Fruit fly (Drosophila melanogaster): ENCODE measurements around the gene CG11755.

The CG11755 gene

DNA sequence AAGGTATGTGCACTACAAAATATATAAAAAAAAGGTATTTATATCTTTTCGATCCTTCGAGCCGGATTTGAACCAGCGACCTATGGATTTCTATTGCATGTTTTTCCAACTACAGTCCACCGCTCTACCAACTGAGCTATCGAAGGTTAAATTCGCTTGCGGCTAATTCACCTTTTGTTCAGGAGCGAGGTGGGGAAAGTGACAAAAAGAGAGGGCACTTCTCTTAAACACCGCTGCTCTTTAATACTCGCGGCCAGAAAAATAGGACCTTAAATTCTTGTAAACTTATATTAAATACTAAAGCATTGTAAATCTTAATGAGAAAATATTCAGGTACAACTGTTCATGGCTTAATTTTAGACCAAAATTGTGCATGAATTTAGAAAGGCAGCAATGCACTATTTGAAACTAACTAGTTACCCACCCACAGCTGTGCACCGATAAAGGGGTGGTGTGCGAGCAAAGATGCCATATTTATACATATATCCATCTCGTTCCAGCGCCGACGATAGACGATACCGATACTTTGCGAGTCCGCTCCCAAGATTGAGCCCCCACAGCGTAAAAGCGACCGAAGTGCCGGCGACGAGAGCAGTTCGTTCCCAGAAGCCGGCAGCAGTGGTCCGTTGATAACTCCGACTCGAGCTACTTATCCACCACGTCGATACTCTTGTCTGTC lies 7.5 kb upstream of the CG11755 start (continued):
- peak; percentile 93 for TF ChIP-seq CG32264 (GFP tag; optimal IDR thresholded peaks at IDR 0.05)

dm6 chr3R:8669900-8670528 lies 6.7 kb upstream of the CG11755 start:
- no peak for TF ChIP-seq Hr78 (GFP tag; optimal IDR thresholded peaks at IDR 0.05)
- TF ChIP-seq Jra (GFP tag; optimal IDR thresholded peaks at IDR 0.05): no peak
- TF ChIP-seq ey (GFP tag; optimal IDR thresholded peaks at IDR 0.05): peak; percentile 54
- no peak for TF ChIP-seq sv (GFP tag; optimal IDR thresholded peaks at IDR 0.05)
- TF ChIP-seq dl (GFP tag; optimal IDR thresholded peaks at IDR 0.05; ENCODE audit: insufficient read depth in 1 of 2, partially characterized antibody in 2 of 2): no peak
- TF ChIP-seq h (GFP tag; optimal IDR thresholded peaks at IDR 0.05): peak; percentile 67
- no peak for TF ChIP-seq br (GFP tag; optimal IDR thresholded peaks at IDR 0.05)
- TF ChIP-seq Rel (GFP tag; optimal IDR thresholded peaks at IDR 0.05): peak; percentile 24
- TF ChIP-seq Rel (tag; optimal IDR thresholded peaks at IDR 0.05): no peak
- peak; percentile 31 for TF ChIP-seq CG32264 (GFP tag; optimal IDR thresholded peaks at IDR 0.05)
- peak; percentile 29 for TF ChIP-seq Hnf4 (GFP tag; optimal IDR thresholded peaks at IDR 0.05)
- no peak for TF ChIP-seq Sp1 (GFP tag; optimal IDR thresholded peaks at IDR 0.05)
- no peak for TF ChIP-seq Abd-B (GFP tag; optimal IDR thresholded peaks at IDR 0.05)
- TF ChIP-seq rgr (GFP tag; optimal IDR thresholded peaks at IDR 0.05): peak; percentile 28
- TF ChIP-seq Hr83 (GFP tag; optimal IDR thresholded peaks at IDR 0.05; ENCODE audit: poor library complexity, severe bottlenecking): no peak
- TF ChIP-seq foxo (GFP tag; optimal IDR thresholded peaks at IDR 0.05): peak; percentile 8 to 48
- TF ChIP-seq Vsx2 (GFP tag; optimal IDR thresholded peaks at IDR 0.05; ENCODE audit: partially characterized antibody): no peak
- TF ChIP-seq Dfd (GFP tag; optimal IDR thresholded peaks at IDR 0.05): no peak
- TF ChIP-seq usp (GFP tag; optimal IDR thresholded peaks at IDR 0.05): no peak
- no peak for TF ChIP-seq pan (optimal IDR thresholded peaks at IDR 0.05)
- no peak for TF ChIP-seq CG9705 (GFP tag; optimal IDR thresholded peaks at IDR 0.05)

dm6 chr3R:8670529-8671491 lies 5.9 kb upstream of the CG11755 start, which contains the start of gene p:
TSS of gene p (minus strand) at chr3R:8670684.
- TF ChIP-seq CG32264 (GFP tag; optimal IDR thresholded peaks at IDR 0.05): no peak
- no peak for TF ChIP-seq pan (optimal IDR thresholded peaks at IDR 0.05)
- no peak for TF ChIP-seq Dif (GFP tag; optimal IDR thresholded peaks at IDR 0.05; ENCODE audit: partially characterized antibody)
- TF ChIP-seq Jra (GFP tag; optimal IDR thresholded peaks at IDR 0.05): peak; percentile 18
- TF ChIP-seq rgr (GFP tag; optimal IDR thresholded peaks at IDR 0.05): peak; percentile 61
- TF ChIP-seq foxo (GFP tag; optimal IDR thresholded peaks at IDR 0.05): peak in 1 of 2 experiments; percentile 62
- no peak for TF ChIP-seq jim (GFP tag; optimal IDR thresholded peaks at IDR 0.05)
- TF ChIP-seq Rel (GFP tag; optimal IDR thresholded peaks at IDR 0.05): no peak
- TF ChIP-seq Rel (tag; optimal IDR thresholded peaks at IDR 0.05): no peak
- peak; percentile 47 for TF ChIP-seq OdsH (GFP tag; optimal IDR thresholded peaks at IDR 0.05)
- no peak for TF ChIP-seq Vsx2 (GFP tag; optimal IDR thresholded peaks at IDR 0.05; ENCODE audit: partially characterized antibody)
- no peak for TF ChIP-seq dl (GFP tag; optimal IDR thresholded peaks at IDR 0.05; ENCODE audit: insufficient read depth in 1 of 2, partially characterized antibody in 2 of 2)
- TF ChIP-seq dmrt93B (GFP tag; optimal IDR thresholded peaks at IDR 0.05): no peak
- peak; percentile 9 for TF ChIP-seq Hr83 (GFP tag; optimal IDR thresholded peaks at IDR 0.05; ENCODE audit: poor library complexity, severe bottlenecking)
- TF ChIP-seq CrebA (GFP tag; optimal IDR thresholded peaks at IDR 0.05; ENCODE audit: borderline replicate concordance): no peak
- TF ChIP-seq HLH106 (tag; optimal IDR thresholded peaks at IDR 0.05): no peak
- no peak for TF ChIP-seq GATAd (GFP tag; optimal IDR thresholded peaks at IDR 0.05)
- peak; percentile 11 for TF ChIP-seq sage (GFP tag; optimal IDR thresholded peaks at IDR 0.05)
- peak; percentile 6 for TF ChIP-seq dsf (GFP tag; optimal IDR thresholded peaks at IDR 0.05; ENCODE audit: borderline replicate concordance)
- no peak for TF ChIP-seq CG9705 (GFP tag; optimal IDR thresholded peaks at IDR 0.05)
- TF ChIP-seq Dfd (GFP tag; optimal IDR thresholded peaks at IDR 0.05): no peak
- TF ChIP-seq Mio (GFP tag; optimal IDR thresholded peaks at IDR 0.05): no peak
- TF ChIP-seq ey (GFP tag; optimal IDR thresholded peaks at IDR 0.05): peak; percentile 1
- peak; percentile 55 for TF ChIP-seq woc (GFP tag; optimal IDR thresholded peaks at IDR 0.05)
- peak; percentile 33 for TF ChIP-seq h (GFP tag; optimal IDR thresholded peaks at IDR 0.05)
- peak; percentile 21 for TF ChIP-seq Hnf4 (GFP tag; optimal IDR thresholded peaks at IDR 0.05)
- TF ChIP-seq Abd-B (GFP tag; optimal IDR thresholded peaks at IDR 0.05): no peak
- no peak for TF ChIP-seq brk (GFP tag; optimal IDR thresholded peaks at IDR 0.05)
- TF ChIP-seq fru (GFP tag; optimal IDR thresholded peaks at IDR 0.05): peak; percentile 83
